Worm (Caenorhabditis elegans) whole organism, L4 larva: Measurements from ENCODE around the gene C34D4.3.

Experiments used
- F44E2.7 ChIP-seq: fragments of 200-800 bp; sonication (Bioruptor generic); IDR thresholded peaks from 2 replicates; pipeline ENCODE4 v2.1.2; 2022; ENCODE audit warnings: missing genetic modification characterization, missing compliant biosample characterization
- F49E8.2 ChIP-seq: sonication (generic microtip); optimal IDR thresholded peaks from 2 replicates; lab custom pipeline; 2016; ENCODE audit warnings: missing compliant biosample characterization, mild to moderate bottlenecking, missing genetic modification characterization, borderline replicate concordance
- R02D3.7 ChIP-seq: fragments of 150-350 bp; sonication (generic microtip); optimal IDR thresholded peaks from 3 replicates; lab custom pipeline; 2014; ENCODE audit warnings: missing biosample characterization, missing genetic modification characterization
- T20F7.1 ChIP-seq: fragments of 200-800 bp; sonication (Bioruptor generic); optimal IDR thresholded peaks from 2 replicates; lab custom pipeline; 2018; ENCODE audit warnings: mild to moderate bottlenecking, missing genetic modification characterization, missing compliant biosample characterization
- T26A8.4 ChIP-seq: fragments of 200-800 bp; sonication (Bioruptor generic); IDR thresholded peaks from 2 replicates; pipeline ENCODE4 v1.3.6; 2022; ENCODE audit warnings: missing genetic modification characterization, missing compliant biosample characterization
- ZK337.2 ChIP-seq: fragments of 200-800 bp; sonication (Bioruptor generic); IDR thresholded peaks from 2 replicates; pipeline ENCODE4 v1.3.6; 2022; ENCODE audit warnings: missing genetic modification reagents, missing genetic modification characterization, missing compliant biosample characterization
- aha-1 ChIP-seq: fragments of 150-350 bp; peaks from one replicate; lab custom pipeline; 2014; ENCODE audit warnings: missing biosample characterization, missing genetic modification characterization
- arid-1 ChIP-seq: fragments of 200-800 bp; sonication (Bioruptor generic); conservative IDR thresholded peaks from 2 replicates; pipeline ENCODE4 v1.3.6; 2022; ENCODE audit warnings: missing genetic modification reagents, missing genetic modification characterization, missing compliant biosample characterization
- ceh-20 ChIP-seq: fragments of 200-800 bp; sonication (Bioruptor generic); IDR thresholded peaks from 2 replicates; pipeline ENCODE4 v1.3.6; 2022; ENCODE audit warnings: missing genetic modification reagents, missing genetic modification characterization, missing compliant biosample characterization
- ceh-32 ChIP-seq: sonication (generic microtip); optimal IDR thresholded peaks from 2 replicates; lab custom pipeline; 2016; ENCODE audit warnings: mild to moderate bottlenecking, missing genetic modification characterization, missing compliant biosample characterization; ENCODE audit not compliant: poor library complexity
- ceh-82 ChIP-seq: sonication (generic microtip); optimal IDR thresholded peaks from 2 replicates; lab custom pipeline; 2017; ENCODE audit warnings: missing biosample characterization, missing genetic modification characterization
- ces-1 ChIP-seq: fragments of 150-350 bp; sonication (generic microtip); optimal IDR thresholded peaks from 4 replicates; lab custom pipeline; 2014; ENCODE audit warnings: missing biosample characterization, missing genetic modification reagents, missing genetic modification characterization
- ctbp-1 ChIP-seq: fragments of 200-800 bp; sonication (Bioruptor generic); IDR thresholded peaks from 2 replicates; pipeline ENCODE4 v1.3.6; 2022; ENCODE audit warnings: missing genetic modification reagents, missing genetic modification characterization, missing compliant biosample characterization
- daf-16 ChIP-seq, 3 experiments: sonication (generic microtip); optimal IDR thresholded peaks; 2 replicates each; lab custom pipeline; 2016 to 2017; ENCODE audit warnings: missing genetic modification characterization in 3 of 3, missing genetic modification reagents in 3 of 3, mild to moderate bottlenecking in 2 of 3, missing compliant biosample characterization in 2 of 3, missing biosample characterization in 1 of 3, moderate library complexity in 1 of 3
- dmd-6 ChIP-seq: fragments of 200-800 bp; sonication (Bioruptor generic); IDR thresholded peaks from 2 replicates; pipeline ENCODE4 v1.3.6; 2022; ENCODE audit warnings: missing genetic modification reagents, missing genetic modification characterization, missing compliant biosample characterization
- egl-27 ChIP-seq: sonication (generic microtip); optimal IDR thresholded peaks from 3 replicates; lab custom pipeline; 2017; ENCODE audit warnings: missing biosample characterization, missing genetic modification reagents, missing genetic modification characterization
- egl-43 ChIP-seq: fragments of 200-800 bp; sonication (Bioruptor generic); IDR thresholded peaks from 2 replicates; pipeline ENCODE4 v1.3.6; 2022; ENCODE audit warnings: missing genetic modification reagents, missing genetic modification characterization, missing compliant biosample characterization
- gei-8 ChIP-seq: fragments of 200-800 bp; sonication (Bioruptor generic); optimal IDR thresholded peaks from 2 replicates; lab custom pipeline; 2018; ENCODE audit warnings: mild to moderate bottlenecking, missing genetic modification characterization, missing compliant biosample characterization
- hif-1 ChIP-seq, 2 experiments: sonication (generic microtip); optimal IDR thresholded peaks; 2 replicates each; lab custom pipeline; 2016 to 2017; ENCODE audit warnings: missing compliant biosample characterization in 2 of 2, missing genetic modification characterization in 2 of 2, missing genetic modification reagents in 2 of 2, missing genotype in 2 of 2, mild to moderate bottlenecking in 1 of 2
- hlh-30 ChIP-seq: sonication (generic microtip); optimal IDR thresholded peaks from 2 replicates; lab custom pipeline; 2017; ENCODE audit warnings: antibody characterized with exemption, mild to moderate bottlenecking, missing genetic modification characterization, missing compliant biosample characterization; ENCODE audit not compliant: insufficient read depth
- jun-1 ChIP-seq: fragments of 150-350 bp; optimal IDR thresholded peaks from 2 replicates; lab custom pipeline; 2014; ENCODE audit warnings: missing biosample characterization, missing genetic modification reagents, missing genetic modification characterization
- lim-7 ChIP-seq: fragments of 200-800 bp; sonication (Bioruptor generic); IDR thresholded peaks from 2 replicates; pipeline ENCODE4 v1.3.6; 2022; ENCODE audit warnings: missing genetic modification characterization, missing compliant biosample characterization
- lin-15B ChIP-seq: fragments of 150-350 bp; sonication (generic microtip); optimal IDR thresholded peaks from 3 replicates; lab custom pipeline; 2014; ENCODE audit warnings: missing biosample characterization, missing genetic modification characterization
- lin-38 ChIP-seq: fragments of 200-800 bp; sonication (Bioruptor generic); IDR thresholded peaks from 2 replicates; pipeline ENCODE4 v1.3.6; 2022; ENCODE audit warnings: missing genetic modification reagents, missing genetic modification characterization, missing compliant biosample characterization
- madf-5 ChIP-seq, 2 experiments: fragments of 200-800 bp; sonication (Bioruptor generic); IDR thresholded peaks; 2 replicates each; pipeline ENCODE4 v1.3.6; 2022; ENCODE audit warnings: missing compliant biosample characterization in 2 of 2, missing genetic modification characterization in 2 of 2
- madf-9 ChIP-seq: fragments of 200-800 bp; sonication (Bioruptor generic); conservative IDR thresholded peaks from 2 replicates; pipeline ENCODE4 v1.3.6; 2022; ENCODE audit warnings: missing genetic modification reagents, missing genetic modification characterization, missing compliant biosample characterization
- mdt-29 ChIP-seq: fragments of 200-800 bp; sonication (Bioruptor generic); IDR thresholded peaks from 2 replicates; pipeline ENCODE4 v1.3.6; 2022; ENCODE audit warnings: missing genetic modification reagents, missing genetic modification characterization, missing compliant biosample characterization
- mxl-2 ChIP-seq: fragments of 200-800 bp; sonication (Bioruptor generic); conservative IDR thresholded peaks from 2 replicates; pipeline ENCODE4 v1.3.6; 2022; ENCODE audit warnings: missing genetic modification reagents, missing genetic modification characterization, missing compliant biosample characterization
- nhr-102 ChIP-seq: sonication (generic microtip); optimal IDR thresholded peaks from 2 replicates; lab custom pipeline; 2016; ENCODE audit warnings: mild to moderate bottlenecking, missing genetic modification characterization, moderate library complexity, missing compliant biosample characterization
- nhr-11 ChIP-seq: fragments of 150-350 bp; optimal IDR thresholded peaks from 2 replicates; lab custom pipeline; 2014; ENCODE audit warnings: missing biosample characterization, missing genetic modification characterization
- nhr-111 ChIP-seq: fragments of 200-800 bp; sonication (Bioruptor generic); optimal IDR thresholded peaks from 2 replicates; lab custom pipeline; 2018; ENCODE audit warnings: mild to moderate bottlenecking, missing genetic modification characterization, missing compliant biosample characterization
- nhr-25 ChIP-seq: sonication (generic microtip); optimal IDR thresholded peaks from 2 replicates; lab custom pipeline; 2017; ENCODE audit warnings: missing genetic modification characterization, mild to moderate bottlenecking, missing compliant biosample characterization, antibody characterized with exemption, moderate library complexity, borderline replicate concordance; ENCODE audit not compliant: insufficient read depth
- nhr-28 ChIP-seq: fragments of 150-350 bp; optimal IDR thresholded peaks from 2 replicates; lab custom pipeline; 2014; ENCODE audit warnings: missing biosample characterization, missing genetic modification characterization
- nhr-6 ChIP-seq: fragments of 150-350 bp; optimal IDR thresholded peaks from 2 replicates; lab custom pipeline; 2014; ENCODE audit warnings: missing biosample characterization, missing genetic modification characterization
- pqm-1 ChIP-seq: sonication (generic microtip); optimal IDR thresholded peaks from 2 replicates; lab custom pipeline; 2017; ENCODE audit warnings: missing biosample characterization, missing genetic modification characterization
- rbr-2 ChIP-seq: sonication (generic microtip); optimal IDR thresholded peaks from 2 replicates; lab custom pipeline; 2016; ENCODE audit warnings: missing genotype, missing genetic modification characterization, missing compliant biosample characterization
- sdz-12 ChIP-seq: fragments of 200-800 bp; sonication (Bioruptor generic); optimal IDR thresholded peaks from 2 replicates; lab custom pipeline; 2018; ENCODE audit warnings: mild to moderate bottlenecking, missing genetic modification characterization, missing compliant biosample characterization
- snpc-1.2 ChIP-seq: fragments of 200-800 bp; sonication (Bioruptor generic); IDR thresholded peaks from 2 replicates; pipeline ENCODE4 v1.3.6; 2022; ENCODE audit warnings: missing genetic modification reagents, missing genetic modification characterization, missing compliant biosample characterization
- tag-97 ChIP-seq: fragments of 200-800 bp; sonication (Bioruptor generic); IDR thresholded peaks from 2 replicates; pipeline ENCODE4 v1.3.6; 2022; ENCODE audit warnings: missing genetic modification characterization, missing compliant biosample characterization
- zfp-2 ChIP-seq: sonication (generic microtip); optimal IDR thresholded peaks from 2 replicates; lab custom pipeline; 2016; ENCODE audit warnings: mild to moderate bottlenecking, missing genetic modification characterization, missing compliant biosample characterization
- zfp-3 ChIP-seq: fragments of 200-800 bp; sonication (Bioruptor generic); conservative IDR thresholded peaks from 2 replicates; pipeline ENCODE4 v1.3.6; 2022; ENCODE audit warnings: missing genetic modification reagents, missing genetic modification characterization, missing compliant biosample characterization
- zip-11 ChIP-seq: fragments of 200-800 bp; sonication (Bioruptor generic); IDR thresholded peaks from 2 replicates; pipeline ENCODE4 v1.3.6; 2022; ENCODE audit warnings: missing genetic modification characterization, missing compliant biosample characterization
- zip-2 ChIP-seq: fragments of 150-350 bp; optimal IDR thresholded peaks from 2 replicates; lab custom pipeline; 2014; ENCODE audit warnings: missing biosample characterization, missing genetic modification characterization
- ztf-7 ChIP-seq: fragments of 150-350 bp; optimal IDR thresholded peaks from 2 replicates; lab custom pipeline; 2014; ENCODE audit warnings: missing biosample characterization, missing genetic modification characterization

C34D4.3 gene

ce11 chrIV:7154356-7154755 lies 894 bp downstream of the C34D4.3 start, which contains the start of gene C34D4.2:
C34D4.2 (plus strand) TSS chrIV:7154656.
- TF ChIP-seq ceh-82 (tag; lab: Kevin White, UChicago), result no peak
- TF ChIP-seq lim-7 (GFP tag; lab: Robert Waterston, UW), result no peak
- TF ChIP-seq mxl-2 (GFP tag; lab: Robert Waterston, UW), result no peak
- no peak for TF ChIP-seq zfp-2 (tag; lab: Kevin White, UChicago)
- TF ChIP-seq nhr-102 (tag; lab: Kevin White, UChicago), result no peak
- TF ChIP-seq mdt-29 (GFP tag; lab: Robert Waterston, UW), result no peak
- no peak for TF ChIP-seq ces-1 (GFP tag; lab: Kevin White, UChicago)
- TF ChIP-seq lin-15B (tag; lab: Kevin White, UChicago), result no peak
- no peak for TF ChIP-seq sdz-12 (GFP tag; lab: Kevin White, UChicago)

- TF ChIP-seq nhr-6 (tag; lab: Kevin White, UChicago) (no peak), aha-1 (tag; lab: Kevin White, UChicago) (peak; percentile 67)
Observed at ce11 chrIV:7156356-7156755, 2.9 kb downstream of the C34D4.3 start, which contains the start of gene maph-9. maph-9 (plus strand) TSS chrIV:7156628.

ce11 chrIV:7158161-7158560 lies 4.7 kb downstream of the C34D4.3 start:
- TF ChIP-seq egl-27 (no peak), aha-1 (tag; lab: Kevin White, UChicago) (peak; percentile 94)

ce11 chrIV:7159586-7159985 lies 6.1 kb downstream of the C34D4.3 start:
- TF ChIP-seq R02D3.7, result no peak
- TF ChIP-seq nhr-111 (GFP tag; lab: Kevin White, UChicago), result no peak
- TF ChIP-seq lin-38, result no peak
- no peak for TF ChIP-seq madf-5 (GFP tag; IDR thresholded peaks at IDR 0.05; lab: Robert Waterston, UW)
- TF ChIP-seq T26A8.4 (GFP tag; lab: Robert Waterston, UW), result no peak
- TF ChIP-seq gei-8 (GFP tag; lab: Kevin White, UChicago), result no peak
- TF ChIP-seq ceh-32 (tag; lab: Kevin White, UChicago), result no peak
- TF ChIP-seq nhr-25 (tag; lab: Kevin White, UChicago), result no peak
- TF ChIP-seq nhr-11 (tag; lab: Kevin White, UChicago), result no peak
- no peak for TF ChIP-seq rbr-2 (tag; lab: Kevin White, UChicago)
- TF ChIP-seq mdt-29 (GFP tag; lab: Robert Waterston, UW), result no peak
- TF ChIP-seq madf-9 (GFP tag; lab: Robert Waterston, UW), result no peak
- no peak for TF ChIP-seq jun-1
- no peak for TF ChIP-seq F49E8.2
- no peak for TF ChIP-seq dmd-6 (GFP tag; lab: Robert Waterston, UW)
- TF ChIP-seq snpc-1.2, result no peak
- TF ChIP-seq ztf-7 (tag; lab: Kevin White, UChicago), result no peak
- TF ChIP-seq zfp-3 (GFP tag; lab: Robert Waterston, UW), result no peak
- TF ChIP-seq pqm-1 (tag; lab: Kevin White, UChicago), result no peak

- TF ChIP-seq zip-11 (GFP tag; lab: Robert Waterston, UW) (no peak), ZK337.2 (no peak), daf-16 (GFP tag; optimal IDR thresholded peaks at IDR 0.05; lab: Kevin White, UChicago) (no peak), daf-16 (tag; optimal IDR thresholded peaks at IDR 0.05; lab: Kevin White, UChicago) (no peak), egl-43 (no peak), ceh-20 (no peak), zfp-3 (GFP tag; lab: Robert Waterston, UW) (no peak), zip-2 (tag; lab: Kevin White, UChicago) (peak; percentile 86), tag-97 (GFP tag; lab: Robert Waterston, UW) (no peak), T20F7.1 (GFP tag; lab: Kevin White, UChicago) (peak; percentile 95), nhr-6 (tag; lab: Kevin White, UChicago) (no peak), hlh-30 (peak; percentile 29), nhr-28 (tag; lab: Kevin White, UChicago) (no peak), ctbp-1 (GFP tag; lab: Robert Waterston, UW) (no peak), arid-1 (GFP tag; lab: Robert Waterston, UW) (no peak), hif-1 (tag; optimal IDR thresholded peaks at IDR 0.05; lab: Kevin White, UChicago) (no peak), F44E2.7 (GFP tag; lab: Robert Waterston, UW) (no peak), nhr-25 (tag; lab: Kevin White, UChicago) (no peak)
Observed at ce11 chrIV:7165723-7166122, 12.3 kb downstream of the C34D4.3 start, which contains the start of gene rpc-1. rpc-1 (minus strand) TSS chrIV:7165748.
